Fruit fly (Drosophila melanogaster): ENCODE measurements around the gene CG3437.

DNA sequence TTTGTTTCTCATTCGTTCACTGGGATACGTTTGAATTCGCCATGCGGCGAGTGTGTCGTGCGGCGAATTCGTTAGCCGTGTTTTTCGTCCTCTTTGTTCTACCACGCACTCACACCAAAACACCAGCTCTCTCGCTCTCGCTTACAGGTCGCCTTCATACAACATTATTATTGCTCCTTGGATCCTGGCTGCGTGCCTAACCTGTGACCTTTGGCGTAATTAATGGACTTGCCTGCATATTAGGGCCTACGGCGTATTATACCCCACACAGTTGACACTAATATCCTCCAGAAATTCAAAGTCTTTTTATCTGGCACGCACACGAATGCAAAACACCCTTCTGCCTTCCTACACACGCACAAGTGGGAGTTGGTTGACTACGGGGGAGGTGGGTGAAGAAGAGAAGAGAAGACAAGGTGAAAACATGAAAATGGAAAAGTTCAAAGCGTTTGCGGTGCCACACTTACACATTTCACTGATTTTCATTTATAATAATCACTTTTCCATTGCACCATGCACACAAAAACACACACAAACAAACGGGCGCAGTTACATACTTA is 47.4 kb downstream of the CG3437 start:
- TF ChIP-seq gcm2 (GFP tag; optimal IDR thresholded peaks at IDR 0.05): no peak
- TF ChIP-seq CG31388 (GFP tag; optimal IDR thresholded peaks at IDR 0.05): no peak
